Fruit fly (Drosophila melanogaster): ENCODE data around the gene HIP-R.

- TF ChIP-seq CG8478 (optimal IDR thresholded peaks at IDR 0.05) (no peak), pan (optimal IDR thresholded peaks at IDR 0.05) (no peak), usp (GFP tag; optimal IDR thresholded peaks at IDR 0.05) (no peak), psq (optimal IDR thresholded peaks at IDR 0.05) (no peak), Dll (optimal IDR thresholded peaks at IDR 0.05) (no peak), EcR (GFP tag; optimal IDR thresholded peaks at IDR 0.05) (no peak)
Measured at dm6 chrX:3788432-3788831, 1.3 kb upstream of the HIP-R start.
